Fruit fly (Drosophila melanogaster): ENCODE results near the gene kek5.

DNA sequence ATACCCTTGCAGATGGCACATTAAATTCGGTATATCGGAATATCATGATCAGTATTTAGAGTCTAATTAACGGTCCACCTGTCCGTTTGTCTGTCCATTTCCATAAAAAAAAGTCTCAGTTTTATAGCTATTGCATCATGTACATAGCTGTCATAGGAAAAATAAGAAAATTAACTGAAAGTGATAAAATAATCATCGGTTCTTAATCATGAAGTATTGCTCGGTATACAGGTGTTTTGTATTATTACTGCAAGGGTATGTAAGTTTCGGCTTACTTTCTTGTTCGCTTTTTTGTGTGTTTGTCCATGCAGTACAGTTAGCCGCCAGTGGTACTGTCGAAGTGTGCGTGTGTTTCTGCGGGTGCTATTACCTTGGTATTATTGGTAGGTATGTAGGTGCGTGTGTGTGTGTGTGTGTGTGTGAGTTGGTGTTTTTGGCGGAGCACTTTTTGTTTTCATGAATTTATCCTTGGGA, 1.7 kb downstream of the kek5 start:
- TF ChIP-seq CG5204 (GFP tag; optimal IDR thresholded peaks at IDR 0.05) (no peak), Mnt (GFP tag; optimal IDR thresholded peaks at IDR 0.05) (no peak), Hr96 (GFP tag; optimal IDR thresholded peaks at IDR 0.05) (no peak), bab1 (GFP tag; optimal IDR thresholded peaks at IDR 0.05) (peak; percentile 37), CG11617 (GFP tag; optimal IDR thresholded peaks at IDR 0.05) (no peak), ovo (GFP tag; optimal IDR thresholded peaks at IDR 0.05) (peak; percentile 32), CG14711 (tag; optimal IDR thresholded peaks at IDR 0.05) (no peak), toe (GFP tag; optimal IDR thresholded peaks at IDR 0.05) (no peak), pad (GFP tag; optimal IDR thresholded peaks at IDR 0.05) (peak; percentile 44), CG33017 (tag; optimal IDR thresholded peaks at IDR 0.05) (no peak), CG7101 (tag; optimal IDR thresholded peaks at IDR 0.05) (no peak), Crg-1 (GFP tag; optimal IDR thresholded peaks at IDR 0.05) (no peak), CG7045 (GFP tag; optimal IDR thresholded peaks at IDR 0.05) (no peak)

All from whole organism, adult.